Fruit fly (Drosophila melanogaster): ENCODE measurements around the gene CG14253.

- no peak for TF ChIP-seq tj (GFP tag; optimal IDR thresholded peaks at IDR 0.05)
- no peak for TF ChIP-seq kay (GFP tag; ENCODE audit: borderline replicate concordance)
- TF ChIP-seq Clk (GFP tag; optimal IDR thresholded peaks at IDR 0.05): no peak
- TF ChIP-seq ovo (GFP tag; optimal IDR thresholded peaks at IDR 0.05): no peak
- TF ChIP-seq CG5204 (GFP tag; optimal IDR thresholded peaks at IDR 0.05): no peak
- no peak for TF ChIP-seq CG33017 (tag; optimal IDR thresholded peaks at IDR 0.05)
These were observed 44.8 kb downstream of the CG14253 start, which contains the start of gene CG6277 for dm6 chr3R:27023117-27023516.

All from whole organism, adult.